Fruit fly (Drosophila melanogaster): ENCODE measurements around the gene by.
A peak's percentile ranks its signal among the peaks of the same experiment; 100 is the strongest.

The by gene

DNA sequence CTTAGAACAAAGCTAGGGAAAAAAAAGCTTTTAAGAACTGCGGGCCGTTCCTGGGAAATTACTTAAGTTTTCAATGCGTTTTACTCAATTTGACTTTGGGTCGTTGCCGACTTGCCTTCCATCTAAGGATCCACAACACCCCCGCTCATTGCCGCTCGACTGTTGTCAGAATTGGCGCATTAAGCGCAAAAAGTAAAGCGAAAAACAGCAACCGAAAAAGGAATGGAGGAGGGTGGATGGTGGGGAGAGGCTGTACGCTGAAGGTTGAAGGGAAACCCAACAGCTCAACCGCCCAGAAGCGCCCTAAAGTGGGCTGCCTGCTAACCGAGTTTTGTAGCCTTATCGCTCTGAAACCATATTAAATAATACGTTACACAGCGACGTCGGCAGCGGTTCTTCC lies 45.2 kb downstream of the by start (continued):
- TF ChIP-seq B-H1 (GFP tag; IDR thresholded peaks at IDR 0.05) (no peak), CG14667 (GFP tag; IDR thresholded peaks at IDR 0.05) (no peak), CG10979 (tag; optimal IDR thresholded peaks at IDR 0.05) (no peak), CG16779 (GFP tag; IDR thresholded peaks at IDR 0.05) (0 out of 2 replicates have a peak, but pooled peaks have one; percentile 3), CG13775 (GFP tag; optimal IDR thresholded peaks at IDR 0.05) (no peak)

dm6 chr3R:9480396-9480795 lies 52.4 kb downstream of the by start:
- TF ChIP-seq Mes4 (GFP tag; optimal IDR thresholded peaks at IDR 0.05) (no peak), wek (GFP tag; optimal IDR thresholded peaks at IDR 0.05) (no peak), B-H2 (GFP tag; optimal IDR thresholded peaks at IDR 0.05) (no peak), H15 (GFP tag; IDR thresholded peaks at IDR 0.05) (0 out of 3 replicates have a peak, but pooled peaks have one; percentile 37), CG11504 (tag; optimal IDR thresholded peaks at IDR 0.05) (peak; percentile 27), Med (GFP tag) (peak; percentile 41), CG14965 (GFP tag; optimal IDR thresholded peaks at IDR 0.05; ENCODE audit: borderline replicate concordance) (no peak), CG12659 (GFP tag; optimal IDR thresholded peaks at IDR 0.05) (no peak), CG17361 (GFP tag; IDR thresholded peaks at IDR 0.05) (0 out of 3 replicates have a peak, but pooled peaks have one; percentile 17), pnt (GFP tag; optimal IDR thresholded peaks at IDR 0.05) (no peak), CG17385 (GFP tag; optimal IDR thresholded peaks at IDR 0.05) (no peak), jing (GFP tag; optimal IDR thresholded peaks at IDR 0.05) (no peak), Ada2b (GFP tag; IDR thresholded peaks at IDR 0.05) (0 out of 2 replicates have a peak, but pooled peaks have one; percentile 15), CG11695 (GFP tag; IDR thresholded peaks at IDR 0.05) (0 out of 3 replicates have a peak, but pooled peaks have one; percentile 28), Asciz (GFP tag; optimal IDR thresholded peaks at IDR 0.05) (no peak), run (tag; optimal IDR thresholded peaks at IDR 0.05) (no peak), CG10431 (GFP tag; optimal IDR thresholded peaks at IDR 0.05) (no peak), vnd (GFP tag; IDR thresholded peaks at IDR 0.05; ENCODE audit: partially characterized antibody) (no peak), Sox100B (GFP tag; optimal IDR thresholded peaks at IDR 0.05) (no peak), dmrt99B (tag; optimal IDR thresholded peaks at IDR 0.05) (peak; percentile 12), Blimp-1 (GFP tag; optimal IDR thresholded peaks at IDR 0.05) (peak; percentile 9), Hmx (GFP tag; optimal IDR thresholded peaks at IDR 0.05) (no peak), CG8388 (GFP tag; optimal IDR thresholded peaks at IDR 0.05) (no peak), CG2712 (tag; optimal IDR thresholded peaks at IDR 0.05) (no peak), Deaf1 (tag; optimal IDR thresholded peaks at IDR 0.05) (no peak), chinmo (GFP tag; IDR thresholded peaks at IDR 0.05; ENCODE audit: partially characterized antibody) (0 out of 4 replicates have a peak, but pooled peaks have one; percentile 49), bcd (GFP tag; optimal IDR thresholded peaks at IDR 0.05) (no peak), Bteb2 (GFP tag; optimal IDR thresholded peaks at IDR 0.05) (no peak), abd-A (tag; optimal IDR thresholded peaks at IDR 0.05) (no peak), CG17359 (tag; optimal IDR thresholded peaks at IDR 0.05) (peak; percentile 29), CTCF (GFP tag; optimal IDR thresholded peaks at IDR 0.05) (no peak), ci (GFP tag; IDR thresholded peaks at IDR 0.05) (0 out of 3 replicates have a peak, but pooled peaks have one; percentile 19), Scr (GFP tag; IDR thresholded peaks at IDR 0.05; ENCODE audit: partially characterized antibody) (no peak), phol (tag; optimal IDR thresholded peaks at IDR 0.05) (peak; percentile 13), mirr (GFP tag; optimal IDR thresholded peaks at IDR 0.05) (no peak), Hr3 (GFP tag; optimal IDR thresholded peaks at IDR 0.05) (peak; percentile 1), hkb (optimal IDR thresholded peaks at IDR 0.05) (no peak), hkb (GFP tag; IDR thresholded peaks at IDR 0.05) (peak; percentile 45), Drgx (GFP tag; IDR thresholded peaks at IDR 0.05) (peak; percentile 80), zen (tag; optimal IDR thresholded peaks at IDR 0.05) (no peak), CG4707 (GFP tag; optimal IDR thresholded peaks at IDR 0.05) (peak; percentile 72), CG7786 (GFP tag; optimal IDR thresholded peaks at IDR 0.05) (no peak), CG6854 (GFP tag; optimal IDR thresholded peaks at IDR 0.05) (no peak), CG12236 (GFP tag; optimal IDR thresholded peaks at IDR 0.05) (no peak)
